Fruit fly (Drosophila melanogaster) whole organism, embryonic: ENCODE measurements around the gene Cbp20.
A peak's percentile ranks its signal among the peaks of the same experiment; 100 is the strongest.

Source experiments
- B-H1 ChIP-seq: fragments of 200-800 bp; sonication (Bioruptor generic); IDR thresholded peaks from 3 replicates; pipeline ENCODE4 v1.3.6; 2022; ENCODE audit warnings: missing biosample characterization, missing genetic modification characterization
- Bdp1 ChIP-seq: fragments of 200-800 bp; sonication (Bioruptor generic); optimal IDR thresholded peaks from 3 replicates; lab custom pipeline; 2016; ENCODE audit warnings: missing biosample characterization, missing genetic modification characterization
- CG10654 ChIP-seq: fragments of 200-800 bp; sonication (Bioruptor generic); optimal IDR thresholded peaks from 2 replicates; lab custom pipeline; 2016; ENCODE audit warnings: missing biosample characterization, missing genetic modification characterization
- CG12769 ChIP-seq: fragments of 200-800 bp; sonication (Bioruptor generic); optimal IDR thresholded peaks from 2 replicates; lab custom pipeline; 2019; ENCODE audit warnings: missing biosample characterization, mild to moderate bottlenecking, missing genetic modification characterization, moderate library complexity
- CG14667 ChIP-seq: fragments of 200-800 bp; sonication (Bioruptor generic); IDR thresholded peaks from 2 replicates; pipeline ENCODE4 v1.3.6; 2022; ENCODE audit warnings: missing biosample characterization, missing genetic modification characterization
- CG14710 ChIP-seq: fragments of 200-800 bp; sonication (Bioruptor generic); optimal IDR thresholded peaks from 3 replicates; lab custom pipeline; 2019; ENCODE audit warnings: missing biosample characterization, mild to moderate bottlenecking, missing genetic modification characterization, moderate library complexity
- CG1603 ChIP-seq: fragments of 200-800 bp; sonication (Bioruptor generic); optimal IDR thresholded peaks from 2 replicates; lab custom pipeline; 2019; ENCODE audit warnings: missing biosample characterization, mild to moderate bottlenecking, missing genetic modification characterization, moderate library complexity
- CG1792 ChIP-seq: fragments of 200-800 bp; sonication (Bioruptor generic); optimal IDR thresholded peaks from 2 replicates; lab custom pipeline; 2016; ENCODE audit warnings: missing biosample characterization, missing genetic modification characterization
- CG2199 ChIP-seq: fragments of 200-800 bp; sonication (Bioruptor generic); IDR thresholded peaks from 3 replicates; pipeline ENCODE4 v1.3.6; 2022; ENCODE audit warnings: missing biosample characterization, missing genetic modification characterization
- CG33213 ChIP-seq: fragments of 200-800 bp; sonication (Bioruptor generic); optimal IDR thresholded peaks from 3 replicates; lab custom pipeline; 2016; ENCODE audit warnings: missing biosample characterization, missing genetic modification characterization
- CG42726 ChIP-seq: fragments of 200-800 bp; sonication (Bioruptor generic); IDR thresholded peaks from 2 replicates; pipeline ENCODE4 v1.3.6; 2022; ENCODE audit warnings: missing biosample characterization, missing genetic modification characterization; ENCODE audit not compliant: partially characterized antibody
- CG4820 ChIP-seq: fragments of 200-800 bp; sonication (Bioruptor generic); optimal IDR thresholded peaks from 3 replicates; lab custom pipeline; 2016; ENCODE audit warnings: missing biosample characterization, missing genetic modification characterization
- CG6175 ChIP-seq: fragments of 200-800 bp; sonication (Bioruptor generic); IDR thresholded peaks from 3 replicates; pipeline ENCODE4 v1.3.6; 2022; ENCODE audit warnings: missing biosample characterization, missing genetic modification characterization
- CG6654 ChIP-seq: fragments of 200-800 bp; sonication (Bioruptor generic); optimal IDR thresholded peaks from 2 replicates; lab custom pipeline; 2017; ENCODE audit warnings: missing biosample characterization, mild to moderate bottlenecking, missing genetic modification characterization
- CG7271 ChIP-seq: fragments of 200-800 bp; sonication (Bioruptor generic); optimal IDR thresholded peaks from 2 replicates; lab custom pipeline; 2018; ENCODE audit warnings: missing biosample characterization, mild to moderate bottlenecking, missing genetic modification characterization, moderate library complexity
- CG7987 ChIP-seq: fragments of 200-800 bp; sonication (Bioruptor generic); optimal IDR thresholded peaks from 2 replicates; lab custom pipeline; 2018; ENCODE audit warnings: missing biosample characterization, mild to moderate bottlenecking, missing genetic modification characterization, moderate library complexity
- CG8359 ChIP-seq: fragments of 200-800 bp; sonication (Bioruptor generic); optimal IDR thresholded peaks from 2 replicates; lab custom pipeline; 2017; ENCODE audit warnings: missing biosample characterization, mild to moderate bottlenecking, missing genetic modification characterization, borderline replicate concordance
- CG8388 ChIP-seq: fragments of 200-800 bp; sonication (Bioruptor generic); optimal IDR thresholded peaks from 2 replicates; lab custom pipeline; 2019; ENCODE audit warnings: missing biosample characterization, mild to moderate bottlenecking, missing genetic modification characterization, moderate library complexity
- CG8924 ChIP-seq: fragments of 200-800 bp; optimal IDR thresholded peaks from 3 replicates; lab custom pipeline; 2019; ENCODE audit warnings: missing biosample characterization, mild to moderate bottlenecking, missing genetic modification characterization, moderate library complexity
- CG9437 ChIP-seq: fragments of 200-800 bp; sonication (Bioruptor generic); optimal IDR thresholded peaks from 2 replicates; lab custom pipeline; 2018; ENCODE audit warnings: missing biosample characterization, mild to moderate bottlenecking, missing genetic modification characterization
- CG9609 ChIP-seq: fragments of 200-800 bp; sonication (Bioruptor generic); optimal IDR thresholded peaks from 3 replicates; lab custom pipeline; 2016; ENCODE audit warnings: missing biosample characterization, missing genetic modification characterization
- CG9876 ChIP-seq: fragments of 200-800 bp; sonication (Bioruptor generic); optimal IDR thresholded peaks from 2 replicates; lab custom pipeline; 2016; ENCODE audit warnings: missing biosample characterization, missing genetic modification characterization
- Doc2 ChIP-seq: fragments of 200-800 bp; sonication (Bioruptor generic); IDR thresholded peaks from 2 replicates; pipeline ENCODE4 v1.3.6; 2022; ENCODE audit warnings: missing biosample characterization, missing genetic modification characterization
- Elba2 ChIP-seq: fragments of 200-800 bp; sonication (Bioruptor generic); optimal IDR thresholded peaks from 3 replicates; lab custom pipeline; 2016; ENCODE audit warnings: missing biosample characterization, missing genetic modification characterization
- Ets97D ChIP-seq: fragments of 200-800 bp; sonication (Bioruptor generic); optimal IDR thresholded peaks from 3 replicates; lab custom pipeline; 2016; ENCODE audit warnings: missing biosample characterization, missing genetic modification characterization
- HLH54F ChIP-seq: fragments of 200-800 bp; sonication (Bioruptor generic); optimal IDR thresholded peaks from 3 replicates; lab custom pipeline; 2016; ENCODE audit warnings: missing biosample characterization, missing genetic modification characterization
- Hr39 ChIP-seq: fragments of >200 bp; optimal IDR thresholded peaks from 2 replicates; lab custom pipeline; 2017
- Jarid2 ChIP-seq: fragments of 200-800 bp; sonication (Bioruptor generic); optimal IDR thresholded peaks from 3 replicates; lab custom pipeline; 2017; ENCODE audit warnings: mild to moderate bottlenecking, missing biosample characterization, missing genetic modification reagents, missing genetic modification characterization
- Lhr ChIP-seq: fragments of 200-800 bp; sonication (Bioruptor generic); optimal IDR thresholded peaks from 3 replicates; lab custom pipeline; 2017; ENCODE audit warnings: mild to moderate bottlenecking, missing biosample characterization, missing genetic modification reagents, missing genetic modification characterization
- Max ChIP-seq: fragments of 200-800 bp; sonication (Bioruptor generic); optimal IDR thresholded peaks from 2 replicates; lab custom pipeline; 2016; ENCODE audit warnings: missing biosample characterization, mild to moderate bottlenecking, missing genetic modification characterization
- Mrtf ChIP-seq: fragments of 200-800 bp; sonication (Bioruptor generic); IDR thresholded peaks from 3 replicates; pipeline ENCODE4 v1.3.6; 2022; ENCODE audit warnings: missing biosample characterization, missing genetic modification characterization
- Neu2 ChIP-seq: fragments of 200-800 bp; sonication (Bioruptor generic); optimal IDR thresholded peaks from 3 replicates; lab custom pipeline; 2016; ENCODE audit warnings: missing biosample characterization, missing genetic modification characterization, borderline replicate concordance
- Oli ChIP-seq: fragments of 200-800 bp; sonication (Bioruptor generic); optimal IDR thresholded peaks from 2 replicates; lab custom pipeline; 2018; ENCODE audit warnings: missing biosample characterization, mild to moderate bottlenecking, missing genetic modification characterization, moderate library complexity
- Rx ChIP-seq: fragments of 200-800 bp; sonication (Bioruptor generic); IDR thresholded peaks from 2 replicates; pipeline ENCODE4 v1.3.6; 2022; ENCODE audit warnings: missing biosample characterization, missing genetic modification characterization
- Sin3A ChIP-seq: fragments of >200 bp; optimal IDR thresholded peaks from 2 replicates; lab custom pipeline; 2018
- Sox100B ChIP-seq: fragments of 200-800 bp; sonication (Bioruptor generic); optimal IDR thresholded peaks from 3 replicates; lab custom pipeline; 2018; ENCODE audit warnings: missing biosample characterization, mild to moderate bottlenecking, missing genetic modification characterization
- Stat92E ChIP-seq, 3 experiments: fragments of >200 bp in 2 of 3; fragments of 200-800 bp in 1 of 3; sonication (Bioruptor generic) in 1 of 3; optimal IDR thresholded peaks; 2 replicates each; lab custom pipeline; 2017 to 2019; ENCODE audit warnings: missing biosample characterization in 3 of 3, missing genetic modification characterization in 3 of 3, mild to moderate bottlenecking in 1 of 3, moderate library complexity in 1 of 3
- Xrp1 ChIP-seq: fragments of 200-800 bp; sonication (Bioruptor generic); IDR thresholded peaks from 2 replicates; pipeline ENCODE4 v1.3.6; 2022; ENCODE audit warnings: missing biosample characterization, missing genetic modification characterization
- corto ChIP-seq: fragments of 200-800 bp; sonication (Bioruptor generic); optimal IDR thresholded peaks from 2 replicates; lab custom pipeline; 2016; ENCODE audit warnings: missing biosample characterization, mild to moderate bottlenecking, missing genetic modification characterization, moderate library complexity
- fd3F ChIP-seq: fragments of 200-800 bp; sonication (Bioruptor generic); optimal IDR thresholded peaks from 2 replicates; lab custom pipeline; 2018; ENCODE audit warnings: missing biosample characterization, mild to moderate bottlenecking, missing genetic modification characterization, moderate library complexity
- grau ChIP-seq: fragments of 200-800 bp; optimal IDR thresholded peaks from 3 replicates; lab custom pipeline; 2019; ENCODE audit warnings: missing biosample characterization, mild to moderate bottlenecking, missing genetic modification characterization, moderate library complexity
- hb ChIP-seq: fragments of 200-800 bp; sonication (Bioruptor generic); IDR thresholded peaks from 3 replicates; pipeline ENCODE4 v1.3.6; 2022; ENCODE audit warnings: missing biosample characterization, missing genetic modification characterization; ENCODE audit not compliant: partially characterized antibody
- klu ChIP-seq: fragments of 200-800 bp; sonication (Bioruptor generic); IDR thresholded peaks from 2 replicates; pipeline ENCODE4 v1.3.6; 2022; ENCODE audit warnings: missing biosample characterization, missing genetic modification characterization
- lov ChIP-seq, 2 experiments: fragments of 200-800 bp in 1 of 2; fragments of >200 bp in 1 of 2; sonication (Bioruptor generic) in 1 of 2; IDR thresholded peaks in 1 of 2; optimal IDR thresholded peaks in 1 of 2; 2 replicates in 1 of 2; 3 replicates in 1 of 2; pipeline versions ENCODE4 v1.3.6 to Lab custom; 2017 to 2022; ENCODE audit warnings: missing biosample characterization in 1 of 2, missing genetic modification characterization in 1 of 2
- mirr ChIP-seq: fragments of 200-800 bp; sonication (Bioruptor generic); optimal IDR thresholded peaks from 3 replicates; lab custom pipeline; 2018; ENCODE audit warnings: missing biosample characterization, mild to moderate bottlenecking, missing genetic modification characterization
- oc ChIP-seq: fragments of 200-800 bp; sonication (Bioruptor generic); optimal IDR thresholded peaks from 2 replicates; lab custom pipeline; 2018; ENCODE audit warnings: missing biosample characterization, mild to moderate bottlenecking, missing genetic modification characterization, moderate library complexity
- rib ChIP-seq: fragments of 200-800 bp; sonication (Bioruptor generic); IDR thresholded peaks from 2 replicates; pipeline ENCODE4 v1.3.6; 2022; ENCODE audit warnings: missing biosample characterization, missing genetic modification characterization
- schlank ChIP-seq: fragments of 200-800 bp; sonication (Bioruptor generic); optimal IDR thresholded peaks from 2 replicates; lab custom pipeline; 2018; ENCODE audit warnings: missing biosample characterization, mild to moderate bottlenecking, missing genetic modification characterization
- unc-4 ChIP-seq: fragments of 200-800 bp; sonication (Bioruptor generic); IDR thresholded peaks from 2 replicates; pipeline ENCODE4 v1.3.6; 2022; ENCODE audit warnings: missing biosample characterization, missing genetic modification characterization; ENCODE audit not compliant: partially characterized antibody

Cbp20 gene

DNA sequence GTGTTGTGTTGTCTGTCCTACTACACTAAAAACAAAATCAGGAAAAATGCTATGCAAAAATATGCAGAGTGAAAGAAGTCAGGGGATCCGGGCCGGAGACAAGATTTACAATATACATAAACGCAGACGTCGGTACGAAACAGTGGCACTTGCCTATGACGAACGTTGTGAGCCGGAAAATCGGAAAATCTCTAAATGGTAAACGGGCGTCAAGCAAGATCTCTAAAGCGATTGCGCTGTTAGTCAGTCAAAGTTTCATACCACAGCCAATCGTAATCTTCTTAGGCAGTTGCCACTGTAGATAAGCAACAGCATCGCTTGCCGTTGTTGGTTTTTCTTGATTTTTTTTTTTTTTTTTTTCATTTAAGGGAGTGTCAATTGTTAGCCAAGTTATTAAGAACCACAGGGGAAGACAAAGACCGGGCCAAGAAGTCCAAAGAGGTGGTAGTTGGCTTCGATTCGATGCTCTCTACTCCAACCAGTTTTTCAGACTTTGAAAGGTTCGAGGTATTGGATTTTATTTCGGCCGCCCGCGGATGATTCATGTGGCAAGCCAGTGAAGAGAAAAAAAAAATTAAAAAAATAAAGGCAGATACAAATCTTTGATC lies 39.3 kb upstream of the Cbp20 start:
- TF ChIP-seq CG9437 (GFP tag; lab: Kevin White, UChicago) (peak; percentile 37), corto (GFP tag; lab: Kevin White, UChicago) (peak; percentile 4), CG33213 (peak; percentile 77), Bdp1 (GFP tag; lab: Kevin White, UChicago) (peak; percentile 13), grau (peak; percentile 94), HLH54F (peak; percentile 68), CG14710 (tag; lab: Kevin White, UChicago) (peak; percentile 52), Elba2 (GFP tag; lab: Kevin White, UChicago) (no peak), Rx (GFP tag; lab: Robert Waterston, UW) (peak; percentile 90), lov (optimal IDR thresholded peaks at IDR 0.05; lab: Kevin White, UChicago) (no peak), lov (GFP tag; IDR thresholded peaks at IDR 0.05; lab: Robert Waterston, UW) (peak; percentile 97), CG42726 (GFP tag; lab: Robert Waterston, UW) (no peak), Hr39 (no peak), CG8388 (GFP tag; lab: Kevin White, UChicago) (peak; percentile 57), schlank (no peak), CG8359 (GFP tag; lab: Kevin White, UChicago) (no peak), CG7271 (tag; lab: Kevin White, UChicago) (no peak), klu (GFP tag; lab: Robert Waterston, UW) (peak; percentile 86), oc (tag; lab: Kevin White, UChicago) (peak; percentile 71), CG14667 (GFP tag; lab: Robert Waterston, UW) (peak; percentile 91), CG6175 (GFP tag; lab: Robert Waterston, UW) (peak; percentile 87), mirr (GFP tag; lab: Kevin White, UChicago) (peak; percentile 77), Xrp1 (GFP tag; lab: Robert Waterston, UW) (peak; percentile 94), Sox100B (GFP tag; lab: Kevin White, UChicago) (peak; percentile 29), Mrtf (peak; percentile 91), CG1792 (peak; percentile 65), Lhr (GFP tag; lab: Kevin White, UChicago) (peak; percentile 12), CG6654 (GFP tag; lab: Kevin White, UChicago) (no peak), unc-4 (no peak), CG9609 (GFP tag; lab: Kevin White, UChicago) (peak; percentile 71), CG7987 (GFP tag; lab: Kevin White, UChicago) (no peak), rib (GFP tag; lab: Robert Waterston, UW) (peak; percentile 88), CG9876 (GFP tag; lab: Kevin White, UChicago) (peak; percentile 52), Doc2 (no peak; the same call in 1 of the 2 replicates), CG2199 (GFP tag; lab: Robert Waterston, UW) (peak; percentile 98), CG1603 (tag; lab: Kevin White, UChicago) (peak; percentile 79), Neu2 (peak; percentile 49), Max (no peak), CG12769 (tag; lab: Kevin White, UChicago) (peak; percentile 62), Jarid2 (GFP tag; lab: Kevin White, UChicago) (no peak), Ets97D (GFP tag; lab: Kevin White, UChicago) (peak; percentile 71), CG8924 (peak; percentile 59), Oli (tag; lab: Kevin White, UChicago) (peak; percentile 70), CG4820 (GFP tag; lab: Kevin White, UChicago) (peak; percentile 78), hb (GFP tag; lab: Robert Waterston, UW) (no peak), Stat92E (GFP tag; optimal IDR thresholded peaks at IDR 0.05; lab: Kevin White, UChicago) (no peak), Sin3A (lab: Kevin White, UChicago) (no peak), B-H1 (GFP tag; lab: Robert Waterston, UW) (peak; percentile 85), CG10654 (GFP tag; lab: Kevin White, UChicago) (peak; percentile 73), fd3F (GFP tag; lab: Kevin White, UChicago) (peak; percentile 64)
